Fruit fly (Drosophila melanogaster): ENCODE measurements around the gene CG10993.

DNA sequence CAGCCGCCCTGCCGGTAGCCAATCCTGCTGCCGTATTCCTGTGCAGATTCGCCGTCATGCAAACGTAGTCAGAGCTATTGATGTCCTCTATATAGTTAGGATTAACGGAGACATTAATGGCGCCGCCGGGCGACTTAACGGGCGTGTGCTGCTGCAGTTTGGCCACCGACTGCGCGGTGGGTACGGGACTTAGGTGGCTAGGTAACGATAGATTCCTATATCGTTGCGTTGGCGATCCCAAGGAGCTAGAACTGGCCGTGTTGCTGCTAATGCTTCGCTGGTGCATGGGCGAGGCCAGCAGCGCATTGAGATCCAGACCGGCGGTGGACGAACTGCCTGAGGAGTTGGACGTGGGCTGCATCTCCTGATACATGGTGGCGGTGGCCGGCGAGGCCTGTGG lies 38.0 kb upstream of the CG10993 start:
- TF ChIP-seq CG17806 (tag; optimal IDR thresholded peaks at IDR 0.05) (no peak), CG8159 (tag; optimal IDR thresholded peaks at IDR 0.05) (no peak), CG9948 (tag; optimal IDR thresholded peaks at IDR 0.05) (no peak), CG34367 (tag; optimal IDR thresholded peaks at IDR 0.05) (no peak), CG4496 (GFP tag; IDR thresholded peaks at IDR 0.05) (no peak), Ets98B (GFP tag; IDR thresholded peaks at IDR 0.05) (no peak), EcR (GFP tag; optimal IDR thresholded peaks at IDR 0.05) (no peak)

All from whole organism, pupa.